Fruit fly (Drosophila melanogaster) whole organism, pupa: ENCODE measurements around the gene CG9967.

Experiments
- CG12605 ChIP-seq: fragments of 200-800 bp; sonication (Bioruptor generic); IDR thresholded peaks from 2 replicates; pipeline ENCODE4 v1.3.6; 2022; ENCODE audit warnings: missing biosample characterization, missing genetic modification characterization
- CG8159 ChIP-seq: fragments of 200-800 bp; sonication (Bioruptor generic); optimal IDR thresholded peaks from 3 replicates; lab custom pipeline; 2018; ENCODE audit warnings: missing biosample characterization, mild to moderate bottlenecking, missing genetic modification characterization, moderate library complexity
- CG8301 ChIP-seq: fragments of 200-800 bp; sonication (Bioruptor generic); optimal IDR thresholded peaks from 2 replicates; lab custom pipeline; 2018; ENCODE audit warnings: missing biosample characterization, mild to moderate bottlenecking, missing genetic modification characterization
- CG9948 ChIP-seq: fragments of 200-800 bp; sonication (Bioruptor generic); optimal IDR thresholded peaks from 2 replicates; lab custom pipeline; 2018; ENCODE audit warnings: missing biosample characterization, mild to moderate bottlenecking, missing genetic modification characterization, moderate library complexity

DNA sequence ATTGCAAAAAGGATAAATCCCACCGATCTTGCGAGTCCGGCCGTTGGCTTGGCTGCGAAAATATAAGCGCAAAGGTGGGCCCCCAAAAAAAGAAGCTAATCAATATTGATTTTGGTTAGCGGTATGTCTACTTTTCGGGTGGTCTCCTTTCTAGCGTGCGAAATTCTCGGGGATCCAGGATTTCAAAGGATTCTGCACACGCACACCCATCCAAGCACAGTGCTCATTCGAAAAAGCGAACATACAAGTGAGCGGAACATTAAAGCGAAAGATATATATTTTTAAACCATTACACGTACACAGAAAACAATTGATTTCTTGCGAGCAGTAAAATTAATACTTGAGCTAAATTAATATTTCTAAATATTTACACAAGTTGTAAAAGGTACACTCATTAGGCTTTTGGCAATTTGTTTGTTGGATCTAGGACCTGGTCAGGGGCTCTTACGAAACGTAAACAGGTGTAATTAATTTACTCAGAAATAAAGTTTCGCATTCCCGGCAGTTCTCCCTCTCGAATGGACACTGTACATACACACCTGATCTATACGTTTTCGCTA is 8.6 kb upstream of the CG9967 start:
- TF ChIP-seq CG12605 (GFP tag; lab: Robert Waterston, UW) (no peak), CG8159 (tag; lab: Kevin White, UChicago) (peak; percentile 51), CG8301 (tag; lab: Kevin White, UChicago) (peak; percentile 20), CG9948 (peak; percentile 41)
